Fruit fly (Drosophila melanogaster) whole organism, prepupa: ENCODE results near the gene Baldspot.
A peak's percentile ranks its signal among the peaks of the same experiment; 100 is the strongest.

ENCODE experiments used
- Blimp-1 ChIP-seq: fragments of 200-800 bp; sonication (Bioruptor generic); optimal IDR thresholded peaks from 3 replicates; lab custom pipeline; 2017; ENCODE audit warnings: missing biosample characterization, missing genetic modification characterization, mild to moderate bottlenecking, moderate library complexity, missing genetic modification reagents
- CG10631 ChIP-seq: fragments of 200-800 bp; sonication (Bioruptor generic); optimal IDR thresholded peaks from 2 replicates; lab custom pipeline; 2016; ENCODE audit warnings: missing biosample characterization, missing genetic modification characterization
- CG10669 ChIP-seq: fragments of 200-800 bp; sonication (Bioruptor generic); optimal IDR thresholded peaks from 3 replicates; lab custom pipeline; 2018; ENCODE audit warnings: missing biosample characterization, mild to moderate bottlenecking, missing genetic modification characterization, moderate library complexity
- CG11294 ChIP-seq: fragments of 200-800 bp; sonication (Bioruptor generic); IDR thresholded peaks from 2 replicates; pipeline ENCODE4 v1.3.6; 2022; ENCODE audit warnings: missing biosample characterization, missing genetic modification characterization
- CG11902 ChIP-seq: fragments of 200-800 bp; sonication (Bioruptor generic); optimal IDR thresholded peaks from 3 replicates; lab custom pipeline; 2016; ENCODE audit warnings: missing biosample characterization, missing genetic modification characterization
- CG15336 ChIP-seq: fragments of 200-800 bp; sonication (Bioruptor generic); IDR thresholded peaks from 2 replicates; pipeline ENCODE4 v1.3.6; 2022; ENCODE audit warnings: missing biosample characterization, missing genetic modification characterization
- CG1621 ChIP-seq: fragments of 200-800 bp; sonication (Bioruptor generic); optimal IDR thresholded peaks from 3 replicates; lab custom pipeline; 2018; ENCODE audit warnings: missing biosample characterization, mild to moderate bottlenecking, missing genetic modification characterization
- CG16779 ChIP-seq: fragments of 200-800 bp; sonication (Bioruptor generic); optimal IDR thresholded peaks from 3 replicates; lab custom pipeline; 2017; ENCODE audit warnings: missing biosample characterization, mild to moderate bottlenecking, missing genetic modification characterization
- CG3032 ChIP-seq: fragments of 200-800 bp; optimal IDR thresholded peaks from 2 replicates; lab custom pipeline; 2019; ENCODE audit warnings: missing biosample characterization, mild to moderate bottlenecking, missing genetic modification characterization, moderate library complexity
- CG31627 ChIP-seq: fragments of 200-800 bp; sonication (Bioruptor generic); optimal IDR thresholded peaks from 3 replicates; lab custom pipeline; 2016; ENCODE audit warnings: missing biosample characterization, missing genetic modification characterization
- CG32006 ChIP-seq: fragments of 200-800 bp; sonication (Bioruptor generic); optimal IDR thresholded peaks from 3 replicates; lab custom pipeline; 2017; ENCODE audit warnings: missing biosample characterization, mild to moderate bottlenecking, missing genetic modification characterization
- CG34406 ChIP-seq: fragments of 200-800 bp; sonication (Bioruptor generic); optimal IDR thresholded peaks from 3 replicates; lab custom pipeline; 2016; ENCODE audit warnings: missing biosample characterization, missing genetic modification characterization
- CG3919 ChIP-seq: fragments of 200-800 bp; sonication (Bioruptor generic); optimal IDR thresholded peaks from 3 replicates; lab custom pipeline; 2016; ENCODE audit warnings: missing biosample characterization, missing genetic modification characterization
- CG6163 ChIP-seq: fragments of 200-800 bp; sonication (Bioruptor generic); IDR thresholded peaks from 3 replicates; pipeline ENCODE4 v1.3.6; 2022; ENCODE audit warnings: missing biosample characterization, missing genetic modification characterization
- CG6276 ChIP-seq: fragments of 200-800 bp; sonication (Bioruptor generic); optimal IDR thresholded peaks from 2 replicates; lab custom pipeline; 2017; ENCODE audit warnings: missing biosample characterization, mild to moderate bottlenecking, missing genetic modification characterization
- CG6792 ChIP-seq: fragments of 200-800 bp; sonication (Bioruptor generic); optimal IDR thresholded peaks from 3 replicates; lab custom pipeline; 2016; ENCODE audit warnings: missing biosample characterization, missing genetic modification characterization
- CG6808 ChIP-seq: fragments of 200-800 bp; sonication (Bioruptor generic); optimal IDR thresholded peaks from 3 replicates; lab custom pipeline; 2017; ENCODE audit warnings: missing biosample characterization, missing genetic modification characterization, mild to moderate bottlenecking, moderate library complexity, missing genetic modification reagents
- CG6854 ChIP-seq: fragments of 200-800 bp; sonication (Bioruptor generic); optimal IDR thresholded peaks from 2 replicates; lab custom pipeline; 2017; ENCODE audit warnings: missing biosample characterization, mild to moderate bottlenecking, missing genetic modification characterization
- CG7368 ChIP-seq: fragments of 200-800 bp; sonication (Bioruptor generic); optimal IDR thresholded peaks from 3 replicates; lab custom pipeline; 2016; ENCODE audit warnings: missing biosample characterization, missing genetic modification characterization
- CG8319 ChIP-seq: fragments of 200-800 bp; sonication (Bioruptor generic); optimal IDR thresholded peaks from 3 replicates; lab custom pipeline; 2016; ENCODE audit warnings: missing biosample characterization, missing genetic modification characterization
- CG8632 ChIP-seq: fragments of 200-800 bp; sonication (Bioruptor generic); optimal IDR thresholded peaks from 3 replicates; lab custom pipeline; 2016; ENCODE audit warnings: missing biosample characterization, missing genetic modification characterization
- Eip75B ChIP-seq: fragments of 200-800 bp; sonication (Bioruptor generic); optimal IDR thresholded peaks from 3 replicates; lab custom pipeline; 2016; ENCODE audit warnings: missing biosample characterization, missing genetic modification characterization
- Eip78C ChIP-seq: fragments of 200-800 bp; sonication (Bioruptor generic); peaks from one replicate; lab custom pipeline; 2016; ENCODE audit warnings: missing biosample characterization, missing genetic modification characterization
- Eip93F ChIP-seq: fragments of 200-800 bp; sonication (Bioruptor generic); optimal IDR thresholded peaks from 2 replicates; lab custom pipeline; 2016; ENCODE audit warnings: missing biosample characterization, mild to moderate bottlenecking, missing genetic modification characterization
- Ets21C ChIP-seq: fragments of 200-800 bp; sonication (Bioruptor generic); optimal IDR thresholded peaks from 3 replicates; lab custom pipeline; 2016; ENCODE audit warnings: missing biosample characterization, missing genetic modification characterization
- Gug ChIP-seq: fragments of 200-800 bp; sonication (Bioruptor generic); IDR thresholded peaks from 2 replicates; pipeline ENCODE4 v1.3.6; 2022; ENCODE audit warnings: missing biosample characterization, missing genetic modification characterization
- Hr39 ChIP-seq: fragments of 200-800 bp; sonication (Bioruptor generic); optimal IDR thresholded peaks from 2 replicates; lab custom pipeline; 2016; ENCODE audit warnings: missing biosample characterization, missing genetic modification characterization
- Hr4 ChIP-seq: fragments of 200-800 bp; sonication (Bioruptor generic); optimal IDR thresholded peaks from 3 replicates; lab custom pipeline; 2016; ENCODE audit warnings: missing biosample characterization, missing genetic modification characterization
- Lpt ChIP-seq: fragments of 200-800 bp; sonication (Bioruptor generic); optimal IDR thresholded peaks from 3 replicates; lab custom pipeline; 2016; ENCODE audit warnings: missing biosample characterization, missing genetic modification characterization
- Met ChIP-seq: fragments of 200-800 bp; sonication (Bioruptor generic); optimal IDR thresholded peaks from 3 replicates; lab custom pipeline; 2016; ENCODE audit warnings: missing biosample characterization, missing genetic modification characterization
- OdsH ChIP-seq: fragments of 200-800 bp; sonication (Bioruptor generic); optimal IDR thresholded peaks from 3 replicates; lab custom pipeline; 2016; ENCODE audit warnings: missing biosample characterization, missing genetic modification characterization
- Smox ChIP-seq: fragments of 200-800 bp; sonication (Bioruptor generic); optimal IDR thresholded peaks from 3 replicates; lab custom pipeline; 2016; ENCODE audit warnings: missing biosample characterization, missing genetic modification characterization
- Sox14 ChIP-seq: fragments of 200-800 bp; sonication (Bioruptor generic); optimal IDR thresholded peaks from 3 replicates; lab custom pipeline; 2016; ENCODE audit warnings: missing biosample characterization, missing genetic modification characterization
- Sox15 ChIP-seq: fragments of 200-800 bp; sonication (Bioruptor generic); optimal IDR thresholded peaks from 3 replicates; lab custom pipeline; 2016; ENCODE audit warnings: missing biosample characterization, missing genetic modification characterization
- achi ChIP-seq: fragments of 200-800 bp; sonication (Bioruptor generic); optimal IDR thresholded peaks from 3 replicates; lab custom pipeline; 2016; ENCODE audit warnings: missing biosample characterization, missing genetic modification characterization
- acj6 ChIP-seq: fragments of 200-800 bp; sonication (Bioruptor generic); optimal IDR thresholded peaks from 3 replicates; lab custom pipeline; 2016; ENCODE audit warnings: missing biosample characterization, missing genetic modification characterization
- cyc ChIP-seq: fragments of 200-800 bp; sonication (Bioruptor generic); optimal IDR thresholded peaks from 3 replicates; lab custom pipeline; 2016; ENCODE audit warnings: missing biosample characterization, missing genetic modification characterization
- eg ChIP-seq: fragments of 200-800 bp; sonication (Bioruptor generic); IDR thresholded peaks from 3 replicates; pipeline ENCODE4 v1.3.6; 2022; ENCODE audit warnings: missing biosample characterization, missing genetic modification characterization
- lz ChIP-seq: fragments of 200-800 bp; sonication (Bioruptor generic); optimal IDR thresholded peaks from 3 replicates; lab custom pipeline; 2016; ENCODE audit warnings: missing biosample characterization, missing genetic modification characterization
- pdm3 ChIP-seq: fragments of 200-800 bp; sonication (Bioruptor generic); optimal IDR thresholded peaks from 3 replicates; lab custom pipeline; 2016; ENCODE audit warnings: missing biosample characterization, missing genetic modification characterization
- salr ChIP-seq, 2 experiments: fragments of 200-800 bp; sonication (Bioruptor generic); optimal IDR thresholded peaks; 3 replicates each; lab custom pipeline; 2016 to 2018; ENCODE audit warnings: missing biosample characterization in 2 of 2, missing genetic modification characterization in 2 of 2, mild to moderate bottlenecking in 1 of 2
- spab ChIP-seq: fragments of 200-800 bp; sonication (Bioruptor generic); optimal IDR thresholded peaks from 2 replicates; lab custom pipeline; 2017; ENCODE audit warnings: missing biosample characterization, mild to moderate bottlenecking, missing genetic modification characterization, missing genetic modification reagents
- ss ChIP-seq, 2 experiments: fragments of 200-800 bp; sonication (Bioruptor generic); optimal IDR thresholded peaks; 2 replicates in 1 of 2; 3 replicates in 1 of 2; lab custom pipeline; 2017 to 2018; ENCODE audit warnings: mild to moderate bottlenecking in 2 of 2, missing biosample characterization in 2 of 2, missing genetic modification characterization in 2 of 2, moderate library complexity in 1 of 2
- topi ChIP-seq: fragments of 200-800 bp; sonication (Bioruptor generic); optimal IDR thresholded peaks from 3 replicates; lab custom pipeline; 2016; ENCODE audit warnings: missing biosample characterization, missing genetic modification characterization
- vri ChIP-seq: fragments of 200-800 bp; sonication (Bioruptor generic); optimal IDR thresholded peaks from 3 replicates; lab custom pipeline; 2016; ENCODE audit warnings: missing biosample characterization, mild to moderate bottlenecking, missing genetic modification characterization

Gene Baldspot

DNA sequence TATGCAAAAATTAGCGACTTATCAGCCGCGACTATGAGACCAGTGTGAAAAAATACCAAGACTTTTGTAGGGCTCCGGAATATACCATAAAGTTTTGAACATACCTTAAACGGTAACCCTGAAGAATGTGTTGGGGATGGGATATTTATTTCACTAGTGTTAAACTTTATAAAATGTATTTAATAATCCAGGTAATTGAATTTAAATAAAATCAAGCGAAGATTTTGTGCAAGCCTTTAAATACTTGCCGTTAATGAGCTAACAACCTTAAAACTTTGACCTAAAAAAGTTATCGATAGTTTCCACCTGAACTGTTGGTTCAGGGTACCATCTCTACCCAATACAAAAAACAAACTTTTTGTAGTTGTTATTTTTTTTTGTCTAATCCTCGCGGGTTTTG is 49.3 kb downstream of the Baldspot start, which contains the start of gene CG4101 (continued):
- TF ChIP-seq CG6792, result peak; percentile 71
- peak; percentile 87 for TF ChIP-seq vri (GFP tag; lab: Kevin White, UChicago)
- TF ChIP-seq Hr39 (GFP tag; lab: Kevin White, UChicago), result peak; percentile 87
- peak; percentile 79 for TF ChIP-seq CG3919 (GFP tag; lab: Kevin White, UChicago)
- peak; percentile 80 for TF ChIP-seq CG34406
- TF ChIP-seq eg (GFP tag; lab: Robert Waterston, UW), result peak; percentile 84
- TF ChIP-seq CG11294 (GFP tag; lab: Robert Waterston, UW), result peak; percentile 61; the same call in 1 of the 2 replicates
- peak; percentile 78 for TF ChIP-seq Ets21C (GFP tag; lab: Kevin White, UChicago)
- peak; percentile 71 for TF ChIP-seq CG32006
- peak; percentile 88 for TF ChIP-seq Eip78C
- peak; percentile 74 for TF ChIP-seq topi
- TF ChIP-seq Blimp-1, result peak; percentile 33
- TF ChIP-seq CG3032, result peak; percentile 80
- TF ChIP-seq ss (GFP tag; optimal IDR thresholded peaks at IDR 0.05; lab: Kevin White, UChicago), result peak; percentile 54 to 74
- peak; percentile 85 for TF ChIP-seq CG10631 (GFP tag; lab: Kevin White, UChicago)
- peak; percentile 46 for TF ChIP-seq spab (GFP tag; lab: Kevin White, UChicago)
- TF ChIP-seq cyc (GFP tag; lab: Kevin White, UChicago), result peak; percentile 81
- peak; percentile 47 for TF ChIP-seq CG1621 (tag; lab: Kevin White, UChicago)
- peak; percentile 19 to 63 for TF ChIP-seq salr (GFP tag; optimal IDR thresholded peaks at IDR 0.05; lab: Kevin White, UChicago)
- TF ChIP-seq CG11902, result peak; percentile 49
- peak; percentile 65 for TF ChIP-seq CG15336 (GFP tag; lab: Robert Waterston, UW)
- peak; percentile 79 for TF ChIP-seq Met (GFP tag; lab: Kevin White, UChicago)
- peak; percentile 84 for TF ChIP-seq OdsH (GFP tag; lab: Kevin White, UChicago)
- peak; percentile 85 for TF ChIP-seq Sox14
- TF ChIP-seq achi (GFP tag; lab: Kevin White, UChicago), result peak; percentile 76

DNA sequence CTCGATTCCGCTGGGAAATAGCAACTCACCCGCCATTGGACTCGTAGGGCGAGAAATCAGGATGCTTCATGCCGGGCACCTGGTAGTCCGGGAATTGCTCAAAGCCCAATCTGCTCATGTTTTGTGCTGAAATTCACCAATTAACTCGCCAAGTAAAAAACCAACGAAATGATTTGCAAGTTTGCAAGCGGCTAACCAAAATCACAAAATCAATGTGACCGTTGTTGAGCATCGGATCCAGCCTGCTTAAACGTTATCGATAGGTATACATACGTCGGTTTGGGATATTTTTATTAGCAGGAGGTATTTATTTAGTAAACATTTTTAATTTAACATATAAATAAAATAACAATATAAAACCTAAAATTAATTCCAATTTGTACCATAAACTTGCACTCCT is 51.2 kb downstream of the Baldspot start, which contains the start of gene Prosbeta6:
TSS of gene Prosbeta6 (minus strand) at position 218 of the 400 bp plus-strand sequence.
- TF ChIP-seq vri (GFP tag; lab: Kevin White, UChicago) (no peak), CG6163 (GFP tag; lab: Robert Waterston, UW) (no peak), CG10669 (GFP tag; lab: Kevin White, UChicago) (no peak), CG10631 (GFP tag; lab: Kevin White, UChicago) (no peak), CG3919 (GFP tag; lab: Kevin White, UChicago) (no peak), pdm3 (GFP tag; lab: Kevin White, UChicago) (no peak), acj6 (GFP tag; lab: Kevin White, UChicago) (no peak), CG7368 (GFP tag; lab: Kevin White, UChicago) (no peak), Sox15 (GFP tag; lab: Kevin White, UChicago) (no peak), CG15336 (GFP tag; lab: Robert Waterston, UW) (no peak), Lpt (GFP tag; lab: Kevin White, UChicago) (no peak), CG6276 (GFP tag; lab: Kevin White, UChicago) (no peak), CG6854 (GFP tag; lab: Kevin White, UChicago) (no peak), CG6808 (GFP tag; lab: Kevin White, UChicago) (no peak)

DNA sequence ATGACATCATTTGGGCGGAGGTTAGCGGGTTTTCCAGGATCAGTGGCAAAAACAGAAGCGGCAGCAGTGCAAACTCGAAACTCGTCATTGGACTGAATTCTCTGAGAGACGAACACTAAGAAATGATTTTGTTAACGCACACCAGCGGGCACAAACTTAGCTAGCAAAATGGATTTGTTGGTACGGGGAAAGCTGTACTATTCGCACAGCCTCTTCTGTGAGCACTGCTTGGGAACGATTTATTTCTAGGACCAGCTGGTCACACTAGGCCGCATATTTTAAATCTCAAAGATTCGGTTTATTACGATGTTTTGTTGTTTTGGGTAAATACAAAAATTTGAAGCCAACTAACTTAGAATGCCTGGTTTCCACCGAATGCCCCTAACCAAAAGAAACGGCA is 52.3 kb downstream of the Baldspot start, which contains the start of gene CG4098:
TSS of gene CG4098 (minus strand) at position 228 of the 400 bp plus-strand sequence.
- no peak for TF ChIP-seq CG11902
- TF ChIP-seq OdsH (GFP tag; lab: Kevin White, UChicago), result peak; percentile 69
- TF ChIP-seq CG6276 (GFP tag; lab: Kevin White, UChicago), result no peak
- peak; percentile 31; the same call in 1 of the 2 replicates for TF ChIP-seq Gug (GFP tag; lab: Robert Waterston, UW)
- no peak for TF ChIP-seq Eip93F
- TF ChIP-seq lz (GFP tag; lab: Kevin White, UChicago), result peak; percentile 59
- peak; percentile 66 for TF ChIP-seq acj6 (GFP tag; lab: Kevin White, UChicago)
- TF ChIP-seq CG11294 (GFP tag; lab: Robert Waterston, UW), result peak; percentile 45; the same call in 1 of the 2 replicates
- peak; percentile 36 for TF ChIP-seq Smox (GFP tag; lab: Kevin White, UChicago)
- peak; percentile 65 for TF ChIP-seq cyc (GFP tag; lab: Kevin White, UChicago)
- TF ChIP-seq salr (GFP tag; optimal IDR thresholded peaks at IDR 0.05; lab: Kevin White, UChicago), result peak in 1 of 2 experiments; percentile 10
- peak in 1 of 2 experiments; percentile 40 for TF ChIP-seq ss (GFP tag; optimal IDR thresholded peaks at IDR 0.05; lab: Kevin White, UChicago)
- peak; percentile 58 for TF ChIP-seq CG1621 (tag; lab: Kevin White, UChicago)
- peak; percentile 68 for TF ChIP-seq Hr4 (GFP tag; lab: Kevin White, UChicago)
- TF ChIP-seq CG3919 (GFP tag; lab: Kevin White, UChicago), result peak; percentile 81
- no peak for TF ChIP-seq CG8319 (GFP tag; lab: Kevin White, UChicago)
- TF ChIP-seq CG6163 (GFP tag; lab: Robert Waterston, UW), result peak; percentile 78
- peak; percentile 30 for TF ChIP-seq topi
- peak; percentile 46 for TF ChIP-seq CG10631 (GFP tag; lab: Kevin White, UChicago)
- peak; percentile 39 for TF ChIP-seq Met (GFP tag; lab: Kevin White, UChicago)
- TF ChIP-seq Sox15 (GFP tag; lab: Kevin White, UChicago), result peak; percentile 1
- peak; percentile 23 for TF ChIP-seq vri (GFP tag; lab: Kevin White, UChicago)
- peak; percentile 60 for TF ChIP-seq CG31627 (GFP tag; lab: Kevin White, UChicago)
- TF ChIP-seq CG16779 (tag; lab: Kevin White, UChicago), result no peak
- peak; percentile 22 for TF ChIP-seq CG8632 (GFP tag; lab: Kevin White, UChicago)
- peak; percentile 32 for TF ChIP-seq Eip75B (GFP tag; lab: Kevin White, UChicago)
